Worm (Caenorhabditis elegans) whole organism, L1 larva: ENCODE measurements around the gene phdh-1.

Experiments
- C04F5.9 ChIP-seq: sonication (generic microtip); optimal IDR thresholded peaks from 2 replicates; lab custom pipeline; 2016; ENCODE audit warnings: missing genetic modification characterization, missing compliant biosample characterization
- F16B12.6 ChIP-seq: fragments of 150-350 bp; optimal IDR thresholded peaks from 2 replicates; lab custom pipeline; 2014; ENCODE audit warnings: missing biosample characterization, missing genetic modification characterization
- Y116A8C.19 ChIP-seq: sonication (generic microtip); optimal IDR thresholded peaks from 2 replicates; lab custom pipeline; 2016; ENCODE audit warnings: missing compliant biosample characterization, missing genetic modification characterization, borderline replicate concordance
- ama-1 ChIP-seq: fragments of 150-350 bp; optimal IDR thresholded peaks from 2 replicates; lab custom pipeline; 2014
- blmp-1 ChIP-seq: fragments of 150-350 bp; optimal IDR thresholded peaks from 2 replicates; lab custom pipeline; 2014; ENCODE audit warnings: missing biosample characterization, missing genetic modification characterization
- ceh-88 ChIP-seq: fragments of 200-800 bp; sonication (Bioruptor generic); IDR thresholded peaks from 2 replicates; pipeline ENCODE4 v1.3.6; 2022; ENCODE audit warnings: missing genetic modification characterization, missing compliant biosample characterization
- ceh-90 ChIP-seq: sonication (generic microtip); optimal IDR thresholded peaks from 2 replicates; lab custom pipeline; 2016; ENCODE audit warnings: missing genetic modification characterization, missing compliant biosample characterization
- ces-1 ChIP-seq: fragments of 150-350 bp; optimal IDR thresholded peaks from 2 replicates; lab custom pipeline; 2014; ENCODE audit warnings: missing biosample characterization, missing genetic modification reagents, missing genetic modification characterization
- dpl-1 ChIP-seq, 3 experiments: fragments of 150-350 bp in 2 of 3; sonication (generic microtip) in 1 of 3; optimal IDR thresholded peaks; 2 replicates each; lab custom pipeline; 2014 to 2017; ENCODE audit warnings: missing biosample characterization in 3 of 3, missing genetic modification characterization in 3 of 3, missing genetic modification reagents in 3 of 3
- dsc-1 ChIP-seq: sonication (generic microtip); optimal IDR thresholded peaks from 2 replicates; lab custom pipeline; 2016; ENCODE audit warnings: mild to moderate bottlenecking, missing genetic modification characterization, missing compliant biosample characterization
- efl-1 ChIP-seq, 4 experiments: fragments of 150-350 bp; optimal IDR thresholded peaks in 3 of 4; peaks in 1 of 4; 1 replicate in 1 of 4; 2 replicates in 3 of 4; lab custom pipeline; 2014; ENCODE audit warnings: missing biosample characterization in 2 of 4, missing genetic modification characterization in 2 of 4, missing genetic modification reagents in 2 of 4
- efl-3 ChIP-seq: fragments of 200-800 bp; sonication (Bioruptor generic); optimal IDR thresholded peaks from 2 replicates; lab custom pipeline; 2018; ENCODE audit warnings: mild to moderate bottlenecking, missing genetic modification characterization, missing compliant biosample characterization
- egl-13 ChIP-seq: sonication (generic microtip); optimal IDR thresholded peaks from 2 replicates; lab custom pipeline; 2016; ENCODE audit warnings: missing genotype, missing genetic modification reagents, missing genetic modification characterization, missing compliant biosample characterization
- egl-27 ChIP-seq, 2 experiments: fragments of 150-350 bp in 1 of 2; sonication (generic microtip); optimal IDR thresholded peaks; 3 replicates each; lab custom pipeline; 2017 to 2018; ENCODE audit warnings: missing biosample characterization in 2 of 2, missing genetic modification characterization in 2 of 2, missing genetic modification reagents in 2 of 2
- elt-2 ChIP-seq: sonication (generic microtip); optimal IDR thresholded peaks from 2 replicates; lab custom pipeline; 2016; ENCODE audit warnings: missing genetic modification characterization, mild to moderate bottlenecking, inconsistent platforms, missing compliant biosample characterization, missing genetic modification reagents
- ets-5 ChIP-seq: fragments of 200-800 bp; sonication (Bioruptor generic); IDR thresholded peaks from 2 replicates; pipeline ENCODE4 v1.3.6; 2022; ENCODE audit warnings: missing genetic modification characterization, missing compliant biosample characterization
- fkh-8 ChIP-seq: sonication (generic microtip); optimal IDR thresholded peaks from 2 replicates; lab custom pipeline; 2016; ENCODE audit warnings: mild to moderate bottlenecking, missing genetic modification characterization, missing compliant biosample characterization
- fos-1 ChIP-seq: fragments of 150-350 bp; optimal IDR thresholded peaks from 2 replicates; lab custom pipeline; 2014; ENCODE audit warnings: missing biosample characterization, missing genetic modification characterization
- grh-1 ChIP-seq: fragments of 200-800 bp; sonication (Bioruptor generic); IDR thresholded peaks from 2 replicates; pipeline ENCODE4 v1.3.6; 2022; ENCODE audit warnings: missing genetic modification reagents, missing genetic modification characterization, missing compliant biosample characterization
- isw-1 ChIP-seq: fragments of 200-800 bp; sonication (Bioruptor generic); IDR thresholded peaks from 2 replicates; pipeline ENCODE4 v1.3.6; 2022; ENCODE audit warnings: missing genetic modification characterization, missing compliant biosample characterization
- lin-15B ChIP-seq: fragments of 150-350 bp; sonication (generic microtip); optimal IDR thresholded peaks from 3 replicates; lab custom pipeline; 2014; ENCODE audit warnings: missing biosample characterization, missing genetic modification characterization
- lin-35 ChIP-seq, 2 experiments: fragments of 150-350 bp; optimal IDR thresholded peaks; 2 replicates each; lab custom pipeline; 2014; ENCODE audit warnings: missing biosample characterization in 2 of 2, missing genetic modification characterization in 2 of 2, missing genetic modification reagents in 2 of 2
- nhr-19 ChIP-seq: fragments of 200-800 bp; sonication (Bioruptor generic); conservative IDR thresholded peaks from 2 replicates; pipeline ENCODE4 v1.3.6; 2022; ENCODE audit warnings: missing genetic modification characterization, missing compliant biosample characterization
- nhr-20 ChIP-seq: sonication (generic microtip); optimal IDR thresholded peaks from 2 replicates; lab custom pipeline; 2016; ENCODE audit warnings: mild to moderate bottlenecking, missing genetic modification characterization, missing compliant biosample characterization
- nhr-237 ChIP-seq: fragments of 150-350 bp; optimal IDR thresholded peaks from 2 replicates; lab custom pipeline; 2014; ENCODE audit warnings: missing biosample characterization, missing genetic modification characterization
- nhr-47 ChIP-seq: sonication (generic microtip); optimal IDR thresholded peaks from 2 replicates; lab custom pipeline; 2016; ENCODE audit warnings: mild to moderate bottlenecking, missing genetic modification characterization, moderate library complexity, missing compliant biosample characterization
- nhr-71 ChIP-seq: sonication (generic microtip); optimal IDR thresholded peaks from 2 replicates; lab custom pipeline; 2016; ENCODE audit warnings: mild to moderate bottlenecking, missing genetic modification characterization, moderate library complexity, missing compliant biosample characterization
- nhr-85 ChIP-seq: sonication (generic microtip); peaks from one replicate; lab custom pipeline; 2016; ENCODE audit warnings: missing genetic modification characterization, inconsistent platforms, missing compliant biosample characterization
- nhr-90 ChIP-seq: sonication (generic microtip); optimal IDR thresholded peaks from 2 replicates; lab custom pipeline; 2016; ENCODE audit warnings: mild to moderate bottlenecking, missing genetic modification characterization, missing compliant biosample characterization; ENCODE audit not compliant: poor library complexity
- pag-3 ChIP-seq: sonication (generic microtip); optimal IDR thresholded peaks from 2 replicates; lab custom pipeline; 2017; ENCODE audit warnings: missing genetic modification characterization, mild to moderate bottlenecking, missing compliant biosample characterization, antibody characterized with exemption, borderline replicate concordance; ENCODE audit not compliant: insufficient read depth
- pqm-1 ChIP-seq: sonication (generic microtip); optimal IDR thresholded peaks from 3 replicates; lab custom pipeline; 2017; ENCODE audit warnings: missing biosample characterization, missing genetic modification characterization
- skn-1 ChIP-seq: fragments of 150-350 bp; optimal IDR thresholded peaks from 2 replicates; lab custom pipeline; 2014; ENCODE audit warnings: missing biosample characterization, missing genetic modification characterization
- snpc-4 ChIP-seq: fragments of 150-350 bp; optimal IDR thresholded peaks from 2 replicates; lab custom pipeline; 2014; ENCODE audit warnings: missing biosample characterization, missing genetic modification characterization
- snu-23 ChIP-seq: sonication (generic microtip); optimal IDR thresholded peaks from 2 replicates; lab custom pipeline; 2016; ENCODE audit warnings: missing genetic modification characterization, missing compliant biosample characterization
- sox-4 ChIP-seq: sonication (generic microtip); optimal IDR thresholded peaks from 2 replicates; lab custom pipeline; 2016; ENCODE audit warnings: missing genetic modification characterization, missing compliant biosample characterization
- swsn-7 ChIP-seq: sonication (generic microtip); optimal IDR thresholded peaks from 2 replicates; lab custom pipeline; 2016; ENCODE audit warnings: missing genetic modification characterization, missing compliant biosample characterization
- tbx-2 ChIP-seq: sonication (generic microtip); optimal IDR thresholded peaks from 2 replicates; lab custom pipeline; 2016; ENCODE audit warnings: missing genetic modification characterization, missing compliant biosample characterization
- tlp-1 ChIP-seq: fragments of 150-350 bp; optimal IDR thresholded peaks from 2 replicates; lab custom pipeline; 2014; ENCODE audit warnings: missing biosample characterization, missing genetic modification characterization
- unc-86 ChIP-seq: sonication (generic microtip); optimal IDR thresholded peaks from 2 replicates; lab custom pipeline; 2016; ENCODE audit warnings: missing genetic modification characterization, missing compliant biosample characterization
- unc-98 ChIP-seq: fragments of 200-800 bp; sonication (Bioruptor generic); IDR thresholded peaks from 2 replicates; pipeline ENCODE4 v1.3.6; 2022; ENCODE audit warnings: missing genetic modification characterization, missing compliant biosample characterization
- zip-4 ChIP-seq: fragments of 200-800 bp; sonication (Bioruptor generic); optimal IDR thresholded peaks from 2 replicates; lab custom pipeline; 2018; ENCODE audit warnings: mild to moderate bottlenecking, missing genetic modification characterization, moderate library complexity, missing compliant biosample characterization

phdh-1 gene

DNA sequence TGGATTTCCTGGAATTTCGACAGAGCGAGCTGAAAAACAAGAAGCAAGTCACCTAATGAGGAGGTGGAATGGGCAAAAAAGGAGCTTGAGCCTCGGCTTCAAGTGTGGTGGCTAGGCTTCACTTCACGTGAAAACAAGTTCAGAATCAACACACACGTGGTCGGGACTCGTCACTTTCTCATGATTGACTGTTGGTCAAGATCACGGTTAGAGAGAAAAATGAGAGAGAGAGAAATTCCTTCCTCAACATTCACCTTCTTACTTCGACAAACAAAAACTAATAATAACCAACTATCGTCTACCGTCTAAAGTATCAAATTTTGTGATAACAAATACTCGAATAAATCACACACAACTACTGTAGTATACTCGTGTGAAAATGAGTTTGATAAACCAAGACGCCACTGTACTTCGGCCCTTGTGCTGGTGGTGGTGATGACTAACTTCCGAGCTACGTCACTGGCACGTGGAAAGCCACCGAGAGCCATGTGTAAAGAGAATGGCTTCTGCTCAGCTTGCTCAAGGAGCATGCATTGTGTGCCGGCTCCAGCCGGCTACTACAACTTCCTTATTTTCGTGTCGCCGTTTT lies 35.4 kb upstream of the phdh-1 start (continued):
- TF ChIP-seq ces-1 (GFP tag; lab: Kevin White, UChicago) = no peak
- peak; percentile 42 for TF ChIP-seq nhr-20 (tag; lab: Kevin White, UChicago)
- no peak for TF ChIP-seq tlp-1
- peak; percentile 72 for TF ChIP-seq nhr-71 (tag; lab: Kevin White, UChicago)
- TF ChIP-seq efl-1 (optimal IDR thresholded peaks at IDR 0.05; lab: Kevin White, UChicago) = no peak
- TF ChIP-seq efl-1 (GFP tag; optimal IDR thresholded peaks at IDR 0.05 in 1 of 2; lab: Kevin White, UChicago) = no peak
- no peak for TF ChIP-seq unc-98 (GFP tag; lab: Robert Waterston, UW)
- TF ChIP-seq nhr-90 = peak; percentile 33
- no peak for TF ChIP-seq Y116A8C.19
- TF ChIP-seq nhr-19 (GFP tag; lab: Robert Waterston, UW) = 0 out of 2 replicates have a peak, but pooled peaks have one; percentile 13
- no peak for TF ChIP-seq ceh-88 (GFP tag; lab: Robert Waterston, UW)

DNA sequence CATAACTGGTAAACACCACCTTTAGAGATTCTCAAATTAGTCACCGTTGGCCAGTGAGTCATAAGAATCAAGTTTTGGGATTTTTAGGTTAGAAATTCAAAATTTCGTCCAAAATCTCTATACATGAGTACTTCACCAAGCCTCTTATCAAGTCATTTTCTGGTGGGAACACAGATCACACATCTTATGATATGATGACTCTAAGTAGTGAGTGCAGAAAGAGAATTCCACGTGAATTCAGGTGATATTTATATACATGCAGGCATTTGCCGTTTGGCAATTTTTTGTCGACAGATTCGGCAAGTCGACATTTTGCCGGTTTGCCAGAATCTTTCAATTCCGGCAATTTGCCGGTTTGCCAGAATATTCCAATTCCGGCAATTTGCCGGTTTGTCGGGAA lies 33.8 kb upstream of the phdh-1 start:
- TF ChIP-seq nhr-71 (tag; lab: Kevin White, UChicago) (peak; percentile 37), snu-23 (GFP tag; lab: Kevin White, UChicago) (peak; percentile 20), pag-3 (tag; lab: Kevin White, UChicago) (peak; percentile 29), lin-15B (tag; lab: Kevin White, UChicago) (no peak), nhr-90 (peak; percentile 6), lin-35 (GFP tag; optimal IDR thresholded peaks at IDR 0.05; lab: Kevin White, UChicago) (peak in 1 of 2 experiments; percentile 15), nhr-85 (peak; percentile 60), nhr-19 (GFP tag; lab: Robert Waterston, UW) (0 out of 2 replicates have a peak, but pooled peaks have one; percentile 8), fkh-8 (tag; lab: Kevin White, UChicago) (no peak), elt-2 (peak; percentile 44), nhr-20 (tag; lab: Kevin White, UChicago) (peak; percentile 30)

DNA sequence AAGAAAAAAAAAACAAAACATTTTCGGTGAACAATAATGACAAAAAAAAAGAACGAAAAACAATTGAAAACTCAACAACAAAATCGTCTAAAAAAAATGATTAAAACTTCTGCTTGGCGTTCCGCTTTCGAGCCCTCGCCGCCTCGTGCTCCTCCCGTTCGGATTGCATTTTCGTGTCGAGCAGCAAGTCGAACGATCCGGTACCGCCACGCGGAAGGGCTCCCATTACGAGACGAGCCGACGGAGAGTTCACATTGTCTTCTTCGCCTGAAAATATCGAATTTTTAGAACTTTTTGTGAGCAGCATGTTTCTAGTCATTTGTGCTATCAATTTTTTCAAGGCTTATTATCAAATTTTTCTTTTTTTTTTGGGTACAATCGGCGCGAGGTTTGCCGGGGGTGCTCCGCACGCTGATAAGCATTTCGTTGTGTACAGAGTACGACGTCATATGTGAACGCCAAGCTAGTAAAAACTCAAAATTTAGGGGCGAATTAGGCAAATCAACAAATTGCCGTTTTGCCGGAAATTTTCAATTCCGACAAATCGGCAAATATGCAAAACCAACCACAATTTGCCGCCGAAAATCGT lies 32.5 kb upstream of the phdh-1 start:
- peak; percentile 51 for TF ChIP-seq elt-2
- TF ChIP-seq egl-27 (tag; optimal IDR thresholded peaks at IDR 0.05; lab: Kevin White, UChicago) = no peak
- TF ChIP-seq pqm-1 (tag; lab: Kevin White, UChicago) = peak; percentile 54

DNA sequence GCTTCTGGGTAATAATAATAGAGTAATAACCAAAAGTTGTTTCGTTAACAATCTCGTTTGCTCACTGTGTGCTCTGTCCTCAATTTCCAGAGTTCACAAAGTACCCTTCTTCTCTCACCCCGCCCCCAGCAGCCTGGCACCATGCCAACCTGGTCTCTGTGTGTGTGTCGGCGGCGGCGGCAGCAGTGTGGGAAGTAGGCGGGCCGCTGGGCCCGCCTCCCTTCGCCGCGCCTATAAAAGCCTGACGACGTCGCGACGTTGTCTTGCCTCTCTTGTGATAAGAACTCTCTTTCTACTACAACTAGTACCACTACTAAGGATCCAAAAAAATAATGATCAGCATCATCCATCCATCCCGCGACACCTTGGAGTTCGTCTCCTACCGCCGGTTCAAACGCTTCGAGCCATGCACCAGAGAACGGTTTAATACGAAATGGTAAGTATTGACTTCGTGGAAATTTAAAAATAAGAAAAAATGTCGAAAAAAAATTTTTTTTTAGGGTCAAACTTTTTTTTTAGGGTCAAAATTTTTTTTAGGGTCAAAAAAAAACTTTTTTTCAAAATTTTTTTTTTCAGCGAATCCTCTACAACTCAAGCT lies 30.7 kb upstream of the phdh-1 start, which contains the start of gene C31C9.7:
Gene C31C9.7 (plus strand): TSS at position 261 of the 598 bp plus-strand sequence.
- no peak for TF ChIP-seq egl-13 (tag; lab: Kevin White, UChicago)
- no peak for TF ChIP-seq F16B12.6 (tag; lab: Kevin White, UChicago)
- peak; percentile 19 for TF ChIP-seq snu-23 (GFP tag; lab: Kevin White, UChicago)
- TF ChIP-seq zip-4 (GFP tag; lab: Kevin White, UChicago) = no peak
- no peak for TF ChIP-seq grh-1 (GFP tag; lab: Robert Waterston, UW)
- no peak for TF ChIP-seq skn-1
- TF ChIP-seq sox-4 = no peak
- peak; percentile 30 for TF ChIP-seq nhr-20 (tag; lab: Kevin White, UChicago)
- no peak for TF ChIP-seq dpl-1 (GFP tag; optimal IDR thresholded peaks at IDR 0.05; lab: Kevin White, UChicago)
- peak in 1 of 2 experiments; percentile 19 for TF ChIP-seq lin-35 (GFP tag; optimal IDR thresholded peaks at IDR 0.05; lab: Kevin White, UChicago)
- no peak for TF ChIP-seq blmp-1
- no peak for TF ChIP-seq nhr-237 (tag; lab: Kevin White, UChicago)
- TF ChIP-seq fos-1 = no peak
- TF ChIP-seq C04F5.9 = no peak
- no peak for TF ChIP-seq dsc-1 (tag; lab: Kevin White, UChicago)
- no peak for TF ChIP-seq efl-3
- peak; percentile 43 for TF ChIP-seq elt-2
- peak; percentile 36 for TF ChIP-seq nhr-71 (tag; lab: Kevin White, UChicago)
- peak; percentile 20 for TF ChIP-seq tbx-2 (tag; lab: Kevin White, UChicago)
- peak; percentile 29 for TF ChIP-seq nhr-90
- peak; percentile 8 for TF ChIP-seq nhr-47
- no peak for TF ChIP-seq isw-1 (GFP tag; lab: Robert Waterston, UW)
- peak; percentile 25 for TF ChIP-seq nhr-19 (GFP tag; lab: Robert Waterston, UW)
- TF ChIP-seq snpc-4 (tag; lab: Kevin White, UChicago) = no peak
- no peak for TF ChIP-seq egl-27 (tag; optimal IDR thresholded peaks at IDR 0.05; lab: Kevin White, UChicago)
- TF ChIP-seq ceh-90 (tag; lab: Kevin White, UChicago) = no peak
- peak; percentile 78 for TF ChIP-seq ama-1
- TF ChIP-seq efl-1 (optimal IDR thresholded peaks at IDR 0.05; lab: Kevin White, UChicago) = no peak
- TF ChIP-seq efl-1 (GFP tag; optimal IDR thresholded peaks at IDR 0.05 in 1 of 2; lab: Kevin White, UChicago) = no peak
- TF ChIP-seq swsn-7 = no peak
- TF ChIP-seq pqm-1 (tag; lab: Kevin White, UChicago) = no peak
- TF ChIP-seq Y116A8C.19 = no peak
- peak; percentile 55 for TF ChIP-seq nhr-85
- no peak for TF ChIP-seq ets-5
- no peak for TF ChIP-seq unc-86 (tag; lab: Kevin White, UChicago)
